Fruit fly (Drosophila melanogaster) whole organism, embryonic: ENCODE measurements around the gene Eip93F.

Experiments used
- Aef1 ChIP-seq: fragments of 200-800 bp; sonication (Bioruptor generic); IDR thresholded peaks from 3 replicates; pipeline ENCODE4 v1.3.6; 2022; ENCODE audit warnings: missing biosample characterization, missing genetic modification characterization
- CG10543 ChIP-seq: fragments of 200-800 bp; sonication (Bioruptor generic); optimal IDR thresholded peaks from 3 replicates; lab custom pipeline; 2017; ENCODE audit warnings: missing biosample characterization, mild to moderate bottlenecking, missing genetic modification characterization, moderate library complexity
- CG11456 ChIP-seq: fragments of 200-800 bp; sonication (Bioruptor generic); IDR thresholded peaks from 3 replicates; pipeline ENCODE4 v1.3.6; 2022; ENCODE audit warnings: missing biosample characterization, missing genetic modification characterization
- CG13123 ChIP-seq: fragments of 200-800 bp; sonication (Bioruptor generic); optimal IDR thresholded peaks from 2 replicates; lab custom pipeline; 2016; ENCODE audit warnings: missing biosample characterization, missing genetic modification characterization
- CG2116 ChIP-seq: fragments of 200-800 bp; sonication (Bioruptor generic); optimal IDR thresholded peaks from 3 replicates; lab custom pipeline; 2018; ENCODE audit warnings: missing biosample characterization, mild to moderate bottlenecking, missing genetic modification characterization
- CG31441 ChIP-seq: fragments of 200-800 bp; sonication (Bioruptor generic); IDR thresholded peaks from 2 replicates; pipeline ENCODE4 v1.3.6; 2022; ENCODE audit warnings: missing biosample characterization, missing genetic modification characterization
- CG33557 ChIP-seq: fragments of 200-800 bp; sonication (Bioruptor generic); optimal IDR thresholded peaks from 2 replicates; lab custom pipeline; 2019; ENCODE audit warnings: missing biosample characterization, mild to moderate bottlenecking, missing genetic modification characterization, moderate library complexity
- CG42726 ChIP-seq: fragments of 200-800 bp; sonication (Bioruptor generic); IDR thresholded peaks from 2 replicates; pipeline ENCODE4 v1.3.6; 2022; ENCODE audit warnings: missing biosample characterization, missing genetic modification characterization; ENCODE audit not compliant: partially characterized antibody
- CG4730 ChIP-seq: fragments of 200-800 bp; sonication (Bioruptor generic); IDR thresholded peaks from 2 replicates; pipeline ENCODE4 v1.3.6; 2022; ENCODE audit warnings: missing biosample characterization, missing genetic modification characterization
- CG7745 ChIP-seq: fragments of 200-800 bp; sonication (Bioruptor generic); optimal IDR thresholded peaks from 2 replicates; lab custom pipeline; 2018; ENCODE audit warnings: missing biosample characterization, mild to moderate bottlenecking, missing genetic modification characterization, moderate library complexity
- CG9932 ChIP-seq: fragments of 200-800 bp; sonication (Bioruptor generic); IDR thresholded peaks from 2 replicates; pipeline ENCODE4 v1.3.6; 2022; ENCODE audit warnings: missing biosample characterization, missing genetic modification characterization
- CoRest ChIP-seq: fragments of 200-800 bp; sonication (Bioruptor generic); optimal IDR thresholded peaks from 3 replicates; lab custom pipeline; 2018; ENCODE audit warnings: missing biosample characterization, mild to moderate bottlenecking, missing genetic modification characterization, moderate library complexity
- D19A ChIP-seq: fragments of 200-800 bp; optimal IDR thresholded peaks from 3 replicates; lab custom pipeline; 2019; ENCODE audit warnings: missing biosample characterization, mild to moderate bottlenecking, missing genetic modification characterization, moderate library complexity
- Deaf1 ChIP-seq: fragments of 200-800 bp; optimal IDR thresholded peaks from 3 replicates; lab custom pipeline; 2019; ENCODE audit warnings: missing biosample characterization, mild to moderate bottlenecking, missing genetic modification characterization, moderate library complexity
- Dfd ChIP-seq, 2 experiments: fragments of >200 bp; optimal IDR thresholded peaks; 2 replicates each; lab custom pipeline; 2017; ENCODE audit warnings: missing biosample characterization in 2 of 2, missing genetic modification characterization in 2 of 2
- Doc3 ChIP-seq: fragments of 200-800 bp; sonication (Bioruptor generic); IDR thresholded peaks from 3 replicates; pipeline ENCODE4 v1.3.6; 2022; ENCODE audit warnings: missing biosample characterization, missing genetic modification characterization; ENCODE audit not compliant: partially characterized antibody
- ERR ChIP-seq: fragments of 200-800 bp; sonication (Bioruptor generic); optimal IDR thresholded peaks from 2 replicates; lab custom pipeline; 2016; ENCODE audit warnings: missing biosample characterization, missing genetic modification characterization
- Fer1 ChIP-seq: fragments of 200-800 bp; sonication (Bioruptor generic); optimal IDR thresholded peaks from 2 replicates; lab custom pipeline; 2017; ENCODE audit warnings: missing biosample characterization, mild to moderate bottlenecking, missing genetic modification characterization
- H2.0 ChIP-seq: fragments of 200-800 bp; sonication (Bioruptor generic); IDR thresholded peaks from 2 replicates; pipeline ENCODE4 v1.3.6; 2022; ENCODE audit warnings: missing biosample characterization, missing genetic modification characterization
- HLH4C ChIP-seq: fragments of 200-800 bp; sonication (Bioruptor generic); IDR thresholded peaks from 3 replicates; pipeline ENCODE4 v1.3.6; 2022; ENCODE audit warnings: missing biosample characterization, missing genetic modification characterization; ENCODE audit not compliant: partially characterized antibody
- Hand ChIP-seq: fragments of 200-800 bp; sonication (Bioruptor generic); optimal IDR thresholded peaks from 2 replicates; lab custom pipeline; 2017; ENCODE audit warnings: mild to moderate bottlenecking, missing biosample characterization, missing genetic modification reagents, missing genetic modification characterization
- Hey ChIP-seq: fragments of 200-800 bp; sonication (Bioruptor generic); optimal IDR thresholded peaks from 3 replicates; lab custom pipeline; 2018; ENCODE audit warnings: missing biosample characterization, mild to moderate bottlenecking, missing genetic modification characterization
- Hsf ChIP-seq: fragments of 200-800 bp; sonication (Bioruptor generic); optimal IDR thresholded peaks from 3 replicates; lab custom pipeline; 2016; ENCODE audit warnings: missing biosample characterization, missing genetic modification characterization
- Jarid2 ChIP-seq: fragments of 200-800 bp; sonication (Bioruptor generic); optimal IDR thresholded peaks from 3 replicates; lab custom pipeline; 2017; ENCODE audit warnings: mild to moderate bottlenecking, missing biosample characterization, missing genetic modification reagents, missing genetic modification characterization
- Mad ChIP-seq: fragments of 200-800 bp; sonication (Bioruptor generic); optimal IDR thresholded peaks from 2 replicates; lab custom pipeline; 2016; ENCODE audit warnings: missing biosample characterization, missing genetic modification characterization
- NK7.1 ChIP-seq: fragments of 200-800 bp; sonication (Bioruptor generic); optimal IDR thresholded peaks from 3 replicates; lab custom pipeline; 2016; ENCODE audit warnings: missing biosample characterization, missing genetic modification characterization
- Sry-δ ChIP-seq: fragments of 200-800 bp; sonication (Bioruptor generic); optimal IDR thresholded peaks from 2 replicates; lab custom pipeline; 2016; ENCODE audit warnings: missing biosample characterization, missing genetic modification characterization
- bbx ChIP-seq: fragments of 200-800 bp; sonication (Bioruptor generic); IDR thresholded peaks from 2 replicates; pipeline ENCODE4 v1.3.6; 2022; ENCODE audit warnings: missing biosample characterization, missing genetic modification characterization; ENCODE audit not compliant: partially characterized antibody
- cad ChIP-seq: fragments of >200 bp; optimal IDR thresholded peaks from 2 replicates; lab custom pipeline; 2017; ENCODE audit warnings: missing biosample characterization, missing genetic modification characterization
- caup ChIP-seq: fragments of 200-800 bp; sonication (Bioruptor generic); optimal IDR thresholded peaks from 3 replicates; lab custom pipeline; 2017; ENCODE audit warnings: missing biosample characterization, mild to moderate bottlenecking, missing genetic modification characterization, moderate library complexity; ENCODE audit not compliant: severe bottlenecking
- cg ChIP-seq: fragments of 200-800 bp; sonication (Bioruptor generic); optimal IDR thresholded peaks from 3 replicates; lab custom pipeline; 2019; ENCODE audit warnings: missing biosample characterization, mild to moderate bottlenecking, missing genetic modification characterization, moderate library complexity
- chinmo ChIP-seq: fragments of 200-800 bp; sonication (Bioruptor generic); IDR thresholded peaks from 4 replicates; pipeline ENCODE4 v1.3.6; 2022; ENCODE audit warnings: missing biosample characterization, missing genetic modification characterization; ENCODE audit not compliant: partially characterized antibody
- ci ChIP-seq: fragments of 200-800 bp; sonication (Bioruptor generic); IDR thresholded peaks from 3 replicates; pipeline ENCODE4 v1.3.6; 2022; ENCODE audit warnings: missing biosample characterization, missing genetic modification characterization
- corto ChIP-seq: fragments of 200-800 bp; sonication (Bioruptor generic); optimal IDR thresholded peaks from 2 replicates; lab custom pipeline; 2016; ENCODE audit warnings: missing biosample characterization, mild to moderate bottlenecking, missing genetic modification characterization, moderate library complexity
- croc ChIP-seq: fragments of 200-800 bp; sonication (Bioruptor generic); conservative IDR thresholded peaks from 3 replicates; pipeline ENCODE4 v1.3.6; 2022; ENCODE audit warnings: missing biosample characterization, missing genetic modification characterization
- gce ChIP-seq: fragments of 200-800 bp; sonication (Bioruptor generic); IDR thresholded peaks from 3 replicates; pipeline ENCODE4 v1.3.6; 2022; ENCODE audit warnings: missing biosample characterization, missing genetic modification characterization
- gem ChIP-seq: fragments of 200-800 bp; sonication (Bioruptor generic); optimal IDR thresholded peaks from 2 replicates; lab custom pipeline; 2019; ENCODE audit warnings: missing biosample characterization, mild to moderate bottlenecking, missing genetic modification characterization, moderate library complexity
- ham ChIP-seq: fragments of 200-800 bp; sonication (Bioruptor generic); IDR thresholded peaks from 2 replicates; pipeline ENCODE4 v1.3.6; 2022; ENCODE audit warnings: missing biosample characterization, missing genetic modification characterization
- lov ChIP-seq, 2 experiments: fragments of 200-800 bp in 1 of 2; fragments of >200 bp in 1 of 2; sonication (Bioruptor generic) in 1 of 2; IDR thresholded peaks in 1 of 2; optimal IDR thresholded peaks in 1 of 2; 2 replicates in 1 of 2; 3 replicates in 1 of 2; pipeline versions ENCODE4 v1.3.6 to Lab custom; 2017 to 2022; ENCODE audit warnings: missing biosample characterization in 1 of 2, missing genetic modification characterization in 1 of 2
- nau ChIP-seq: fragments of 200-800 bp; sonication (Bioruptor generic); optimal IDR thresholded peaks from 3 replicates; lab custom pipeline; 2017; ENCODE audit warnings: missing biosample characterization, mild to moderate bottlenecking, missing genetic modification characterization, missing genetic modification reagents
- nmo ChIP-seq: fragments of 200-800 bp; sonication (Bioruptor generic); optimal IDR thresholded peaks from 2 replicates; lab custom pipeline; 2018; ENCODE audit warnings: missing biosample characterization, mild to moderate bottlenecking, missing genetic modification characterization, moderate library complexity
- pho ChIP-seq: fragments of 200-800 bp; sonication (Bioruptor generic); optimal IDR thresholded peaks from 2 replicates; lab custom pipeline; 2016; ENCODE audit warnings: missing biosample characterization, missing genetic modification characterization
- sd ChIP-seq: fragments of 200-800 bp; sonication (Bioruptor generic); optimal IDR thresholded peaks from 3 replicates; lab custom pipeline; 2018; ENCODE audit warnings: missing biosample characterization, mild to moderate bottlenecking, missing genetic modification characterization, moderate library complexity
- seq ChIP-seq: fragments of 200-800 bp; sonication (Bioruptor generic); IDR thresholded peaks from 2 replicates; pipeline ENCODE4 v1.3.6; 2022; ENCODE audit warnings: missing biosample characterization, missing genetic modification characterization
- slp2 ChIP-seq: fragments of 200-800 bp; sonication (Bioruptor generic); optimal IDR thresholded peaks from 2 replicates; lab custom pipeline; 2016; ENCODE audit warnings: missing biosample characterization, missing genetic modification characterization
- sug ChIP-seq: fragments of 200-800 bp; optimal IDR thresholded peaks from 2 replicates; lab custom pipeline; 2019; ENCODE audit warnings: missing biosample characterization, mild to moderate bottlenecking, missing genetic modification characterization, moderate library complexity
- zen ChIP-seq: fragments of 200-800 bp; sonication (Bioruptor generic); optimal IDR thresholded peaks from 3 replicates; lab custom pipeline; 2018; ENCODE audit warnings: missing biosample characterization, mild to moderate bottlenecking, missing genetic modification characterization, moderate library complexity

The Eip93F gene

DNA sequence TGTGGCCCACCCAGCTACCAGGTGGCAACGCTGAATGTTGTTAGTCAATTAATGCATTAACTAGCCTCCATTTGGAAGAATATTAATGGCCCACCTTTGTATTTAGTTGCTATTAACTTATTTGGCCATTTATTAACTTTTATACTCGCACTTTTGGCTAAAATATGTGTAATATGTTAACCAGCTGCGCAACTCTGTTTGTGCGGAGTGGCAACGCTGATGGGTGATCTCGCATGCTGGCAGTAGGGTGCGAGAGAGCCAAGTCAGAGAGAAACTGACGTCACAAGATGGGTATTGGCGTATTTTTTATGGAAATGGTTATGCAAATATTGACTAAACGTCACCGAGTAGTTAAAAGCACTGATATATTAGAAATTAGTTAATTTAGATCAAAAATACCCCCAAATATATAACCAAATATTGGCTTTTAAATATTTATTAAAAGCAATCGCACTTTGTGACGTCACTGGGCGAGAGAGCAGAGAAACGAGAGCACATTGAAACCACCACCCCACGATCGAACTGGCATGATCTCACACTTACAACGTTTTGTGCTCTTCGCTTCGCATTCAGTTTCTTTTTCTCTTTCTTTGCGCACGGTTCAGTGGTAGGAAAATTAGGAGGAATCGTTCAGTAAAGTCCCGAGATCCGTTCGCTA, 92.8 kb downstream of the Eip93F start, which contains the start of gene how (continued):
- TF ChIP-seq CG31441 (GFP tag; lab: Robert Waterston, UW), result no peak; the same call in 1 of the 2 replicates
- TF ChIP-seq CG2116, result peak; percentile 87
- TF ChIP-seq Dfd (GFP tag; optimal IDR thresholded peaks at IDR 0.05; lab: Kevin White, UChicago), result no peak
- peak; percentile 34 for TF ChIP-seq Sry-δ (GFP tag; lab: Kevin White, UChicago)
- peak; percentile 24 for TF ChIP-seq nau (GFP tag; lab: Kevin White, UChicago)
- peak; percentile 27 for TF ChIP-seq slp2
- no peak for TF ChIP-seq ERR (GFP tag; lab: Kevin White, UChicago)
- peak; percentile 43 for TF ChIP-seq CG33557 (GFP tag; lab: Kevin White, UChicago)
- TF ChIP-seq Mad, result peak; percentile 23
- no peak; the same call in 2 of the 3 replicates for TF ChIP-seq Aef1
- TF ChIP-seq CG7745, result no peak
- TF ChIP-seq CG4730 (GFP tag; lab: Robert Waterston, UW), result no peak
- TF ChIP-seq caup (GFP tag; lab: Kevin White, UChicago), result no peak
- peak; percentile 27 for TF ChIP-seq sug (tag; lab: Kevin White, UChicago)
- peak; percentile 10 for TF ChIP-seq Hsf (GFP tag; lab: Kevin White, UChicago)
- peak; percentile 1 for TF ChIP-seq zen (tag; lab: Kevin White, UChicago)
- no peak for TF ChIP-seq lov (optimal IDR thresholded peaks at IDR 0.05; lab: Kevin White, UChicago)
- TF ChIP-seq lov (GFP tag; IDR thresholded peaks at IDR 0.05; lab: Robert Waterston, UW), result no peak
- TF ChIP-seq gem (tag; lab: Kevin White, UChicago), result peak; percentile 30
- TF ChIP-seq H2.0 (GFP tag; lab: Robert Waterston, UW), result no peak
- TF ChIP-seq NK7.1 (GFP tag; lab: Kevin White, UChicago), result peak; percentile 8
- TF ChIP-seq CG13123 (GFP tag; lab: Kevin White, UChicago), result no peak
- TF ChIP-seq nmo (GFP tag; lab: Kevin White, UChicago), result peak; percentile 21
- TF ChIP-seq Hey (tag; lab: Kevin White, UChicago), result no peak
- TF ChIP-seq bbx (GFP tag; lab: Robert Waterston, UW), result no peak
- TF ChIP-seq CG42726 (GFP tag; lab: Robert Waterston, UW), result 0 out of 2 replicates have a peak, but pooled peaks have one; percentile 3
- TF ChIP-seq CG10543 (GFP tag; lab: Kevin White, UChicago), result peak; percentile 20
- TF ChIP-seq CG11456, result 0 out of 3 replicates have a peak, but pooled peaks have one; percentile 41
- no peak for TF ChIP-seq croc (GFP tag; lab: Robert Waterston, UW)
- peak; percentile 42 for TF ChIP-seq sd (tag; lab: Kevin White, UChicago)
- TF ChIP-seq Jarid2, result peak; percentile 93
- TF ChIP-seq ci (GFP tag; lab: Robert Waterston, UW), result no peak
- peak; percentile 56 for TF ChIP-seq CoRest (tag; lab: Kevin White, UChicago)
- no peak for TF ChIP-seq ham (GFP tag; lab: Robert Waterston, UW)
- no peak for TF ChIP-seq D19A (tag; lab: Kevin White, UChicago)
- no peak for TF ChIP-seq cad

DNA sequence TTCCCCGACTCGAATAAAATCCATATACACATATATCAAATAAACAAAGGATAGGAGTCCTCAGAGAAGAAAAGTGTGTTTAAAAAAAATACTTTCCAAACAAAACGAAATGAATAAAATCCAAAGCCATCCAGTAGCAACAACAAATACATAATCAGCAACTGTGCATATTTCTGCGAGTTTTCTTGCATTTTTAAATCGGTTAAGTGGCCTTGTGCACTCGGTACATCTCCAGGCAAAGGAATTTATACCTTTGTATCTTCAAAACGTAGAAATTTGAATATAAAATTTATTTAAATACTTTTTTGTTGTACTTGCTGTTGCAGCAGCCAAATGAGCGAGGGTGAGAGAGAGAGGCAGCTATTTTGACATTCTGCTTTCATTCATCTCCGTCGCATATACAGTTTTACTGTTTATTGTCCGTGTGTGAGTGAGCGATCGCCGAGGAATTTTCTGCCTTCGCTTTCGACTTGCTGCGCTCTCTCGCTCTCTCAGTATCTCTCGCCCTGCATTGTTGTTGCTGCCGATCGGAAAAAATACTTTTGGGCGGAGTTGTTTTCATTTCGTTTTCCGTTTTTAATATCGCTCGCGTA, 93.5 kb downstream of the Eip93F start:
- no peak for TF ChIP-seq CG4730 (GFP tag; lab: Robert Waterston, UW)
- TF ChIP-seq NK7.1 (GFP tag; lab: Kevin White, UChicago), result no peak
- TF ChIP-seq Hand (GFP tag; lab: Kevin White, UChicago), result no peak
- peak; percentile 1; the same call in 1 of the 3 replicates for TF ChIP-seq HLH4C (GFP tag; lab: Robert Waterston, UW)
- TF ChIP-seq cg (GFP tag; lab: Kevin White, UChicago), result peak; percentile 73
- peak; percentile 2 for TF ChIP-seq Deaf1 (tag; lab: Kevin White, UChicago)
- TF ChIP-seq Fer1, result no peak
- TF ChIP-seq corto (GFP tag; lab: Kevin White, UChicago), result peak; percentile 31
- no peak for TF ChIP-seq Doc3 (GFP tag; lab: Robert Waterston, UW)
- no peak for TF ChIP-seq CG33557 (GFP tag; lab: Kevin White, UChicago)
- no peak for TF ChIP-seq pho
- TF ChIP-seq CG31441 (GFP tag; lab: Robert Waterston, UW), result 0 out of 2 replicates have a peak, but pooled peaks have one; percentile 6
- TF ChIP-seq CG9932 (GFP tag; lab: Robert Waterston, UW), result no peak
- TF ChIP-seq slp2, result no peak
- no peak for TF ChIP-seq seq (GFP tag; lab: Robert Waterston, UW)
- no peak for TF ChIP-seq gce (GFP tag; lab: Robert Waterston, UW)
- no peak for TF ChIP-seq chinmo
- TF ChIP-seq Jarid2, result peak; percentile 77
